Fruit fly (Drosophila melanogaster) whole organism, prepupa: ENCODE results near the gene Gas8.

Experiments
- Blimp-1 ChIP-seq: fragments of 200-800 bp; sonication (Bioruptor generic); optimal IDR thresholded peaks from 3 replicates; lab custom pipeline; 2017; ENCODE audit warnings: missing biosample characterization, missing genetic modification characterization, mild to moderate bottlenecking, moderate library complexity, missing genetic modification reagents
- CG10631 ChIP-seq: fragments of 200-800 bp; sonication (Bioruptor generic); optimal IDR thresholded peaks from 2 replicates; lab custom pipeline; 2016; ENCODE audit warnings: missing biosample characterization, missing genetic modification characterization
- CG10669 ChIP-seq: fragments of 200-800 bp; sonication (Bioruptor generic); optimal IDR thresholded peaks from 3 replicates; lab custom pipeline; 2018; ENCODE audit warnings: missing biosample characterization, mild to moderate bottlenecking, missing genetic modification characterization, moderate library complexity
- CG11294 ChIP-seq: fragments of 200-800 bp; sonication (Bioruptor generic); IDR thresholded peaks from 2 replicates; pipeline ENCODE4 v1.3.6; 2022; ENCODE audit warnings: missing biosample characterization, missing genetic modification characterization
- CG11762 ChIP-seq: fragments of 200-800 bp; sonication (Bioruptor generic); optimal IDR thresholded peaks from 3 replicates; lab custom pipeline; 2016; ENCODE audit warnings: missing biosample characterization, missing genetic modification characterization; ENCODE audit not compliant: insufficient read depth
- CG15336 ChIP-seq: fragments of 200-800 bp; sonication (Bioruptor generic); IDR thresholded peaks from 2 replicates; pipeline ENCODE4 v1.3.6; 2022; ENCODE audit warnings: missing biosample characterization, missing genetic modification characterization
- CG1621 ChIP-seq: fragments of 200-800 bp; sonication (Bioruptor generic); optimal IDR thresholded peaks from 3 replicates; lab custom pipeline; 2018; ENCODE audit warnings: missing biosample characterization, mild to moderate bottlenecking, missing genetic modification characterization
- CG16779 ChIP-seq: fragments of 200-800 bp; sonication (Bioruptor generic); optimal IDR thresholded peaks from 3 replicates; lab custom pipeline; 2017; ENCODE audit warnings: missing biosample characterization, mild to moderate bottlenecking, missing genetic modification characterization
- CG3032 ChIP-seq: fragments of 200-800 bp; optimal IDR thresholded peaks from 2 replicates; lab custom pipeline; 2019; ENCODE audit warnings: missing biosample characterization, mild to moderate bottlenecking, missing genetic modification characterization, moderate library complexity
- CG31627 ChIP-seq: fragments of 200-800 bp; sonication (Bioruptor generic); optimal IDR thresholded peaks from 3 replicates; lab custom pipeline; 2016; ENCODE audit warnings: missing biosample characterization, missing genetic modification characterization
- CG32006 ChIP-seq: fragments of 200-800 bp; sonication (Bioruptor generic); optimal IDR thresholded peaks from 3 replicates; lab custom pipeline; 2017; ENCODE audit warnings: missing biosample characterization, mild to moderate bottlenecking, missing genetic modification characterization
- CG34406 ChIP-seq: fragments of 200-800 bp; sonication (Bioruptor generic); optimal IDR thresholded peaks from 3 replicates; lab custom pipeline; 2016; ENCODE audit warnings: missing biosample characterization, missing genetic modification characterization
- CG3919 ChIP-seq: fragments of 200-800 bp; sonication (Bioruptor generic); optimal IDR thresholded peaks from 3 replicates; lab custom pipeline; 2016; ENCODE audit warnings: missing biosample characterization, missing genetic modification characterization
- CG6163 ChIP-seq: fragments of 200-800 bp; sonication (Bioruptor generic); IDR thresholded peaks from 3 replicates; pipeline ENCODE4 v1.3.6; 2022; ENCODE audit warnings: missing biosample characterization, missing genetic modification characterization
- CG6792 ChIP-seq: fragments of 200-800 bp; sonication (Bioruptor generic); optimal IDR thresholded peaks from 3 replicates; lab custom pipeline; 2016; ENCODE audit warnings: missing biosample characterization, missing genetic modification characterization
- CG6808 ChIP-seq: fragments of 200-800 bp; sonication (Bioruptor generic); optimal IDR thresholded peaks from 3 replicates; lab custom pipeline; 2017; ENCODE audit warnings: missing biosample characterization, missing genetic modification characterization, mild to moderate bottlenecking, moderate library complexity, missing genetic modification reagents
- CG6854 ChIP-seq: fragments of 200-800 bp; sonication (Bioruptor generic); optimal IDR thresholded peaks from 2 replicates; lab custom pipeline; 2017; ENCODE audit warnings: missing biosample characterization, mild to moderate bottlenecking, missing genetic modification characterization
- CG7368 ChIP-seq: fragments of 200-800 bp; sonication (Bioruptor generic); optimal IDR thresholded peaks from 3 replicates; lab custom pipeline; 2016; ENCODE audit warnings: missing biosample characterization, missing genetic modification characterization
- CG8319 ChIP-seq: fragments of 200-800 bp; sonication (Bioruptor generic); optimal IDR thresholded peaks from 3 replicates; lab custom pipeline; 2016; ENCODE audit warnings: missing biosample characterization, missing genetic modification characterization
- Eip93F ChIP-seq: fragments of 200-800 bp; sonication (Bioruptor generic); optimal IDR thresholded peaks from 2 replicates; lab custom pipeline; 2016; ENCODE audit warnings: missing biosample characterization, mild to moderate bottlenecking, missing genetic modification characterization
- Ets96B ChIP-seq: fragments of 200-800 bp; optimal IDR thresholded peaks from 2 replicates; lab custom pipeline; 2019; ENCODE audit warnings: missing biosample characterization, mild to moderate bottlenecking, missing genetic modification characterization, moderate library complexity
- Hr39 ChIP-seq: fragments of 200-800 bp; sonication (Bioruptor generic); optimal IDR thresholded peaks from 2 replicates; lab custom pipeline; 2016; ENCODE audit warnings: missing biosample characterization, missing genetic modification characterization
- Hr4 ChIP-seq: fragments of 200-800 bp; sonication (Bioruptor generic); optimal IDR thresholded peaks from 3 replicates; lab custom pipeline; 2016; ENCODE audit warnings: missing biosample characterization, missing genetic modification characterization
- Lpt ChIP-seq: fragments of 200-800 bp; sonication (Bioruptor generic); optimal IDR thresholded peaks from 3 replicates; lab custom pipeline; 2016; ENCODE audit warnings: missing biosample characterization, missing genetic modification characterization
- Met ChIP-seq: fragments of 200-800 bp; sonication (Bioruptor generic); optimal IDR thresholded peaks from 3 replicates; lab custom pipeline; 2016; ENCODE audit warnings: missing biosample characterization, missing genetic modification characterization
- OdsH ChIP-seq: fragments of 200-800 bp; sonication (Bioruptor generic); optimal IDR thresholded peaks from 3 replicates; lab custom pipeline; 2016; ENCODE audit warnings: missing biosample characterization, missing genetic modification characterization
- Smox ChIP-seq: fragments of 200-800 bp; sonication (Bioruptor generic); optimal IDR thresholded peaks from 3 replicates; lab custom pipeline; 2016; ENCODE audit warnings: missing biosample characterization, missing genetic modification characterization
- Sox102F ChIP-seq: fragments of 200-800 bp; sonication (Bioruptor generic); optimal IDR thresholded peaks from 2 replicates; lab custom pipeline; 2016; ENCODE audit warnings: missing biosample characterization, mild to moderate bottlenecking, missing genetic modification characterization
- Sox15 ChIP-seq: fragments of 200-800 bp; sonication (Bioruptor generic); optimal IDR thresholded peaks from 3 replicates; lab custom pipeline; 2016; ENCODE audit warnings: missing biosample characterization, missing genetic modification characterization
- achi ChIP-seq: fragments of 200-800 bp; sonication (Bioruptor generic); optimal IDR thresholded peaks from 3 replicates; lab custom pipeline; 2016; ENCODE audit warnings: missing biosample characterization, missing genetic modification characterization
- acj6 ChIP-seq: fragments of 200-800 bp; sonication (Bioruptor generic); optimal IDR thresholded peaks from 3 replicates; lab custom pipeline; 2016; ENCODE audit warnings: missing biosample characterization, missing genetic modification characterization
- cyc ChIP-seq: fragments of 200-800 bp; sonication (Bioruptor generic); optimal IDR thresholded peaks from 3 replicates; lab custom pipeline; 2016; ENCODE audit warnings: missing biosample characterization, missing genetic modification characterization
- dac ChIP-seq: fragments of 200-800 bp; sonication (Bioruptor generic); optimal IDR thresholded peaks from 2 replicates; lab custom pipeline; 2017; ENCODE audit warnings: missing biosample characterization, mild to moderate bottlenecking, missing genetic modification characterization
- dsx ChIP-seq: fragments of 200-800 bp; optimal IDR thresholded peaks from 3 replicates; lab custom pipeline; 2019; ENCODE audit warnings: missing biosample characterization, mild to moderate bottlenecking, missing genetic modification characterization, moderate library complexity; ENCODE audit not compliant: poor library complexity, severe bottlenecking
- eg ChIP-seq: fragments of 200-800 bp; sonication (Bioruptor generic); IDR thresholded peaks from 3 replicates; pipeline ENCODE4 v1.3.6; 2022; ENCODE audit warnings: missing biosample characterization, missing genetic modification characterization
- esn ChIP-seq: fragments of 200-800 bp; sonication (Bioruptor generic); optimal IDR thresholded peaks from 2 replicates; lab custom pipeline; 2016; ENCODE audit warnings: missing biosample characterization, mild to moderate bottlenecking, missing genetic modification characterization, moderate library complexity
- fd59A ChIP-seq: fragments of 200-800 bp; sonication (Bioruptor generic); optimal IDR thresholded peaks from 2 replicates; lab custom pipeline; 2017; ENCODE audit warnings: missing biosample characterization, mild to moderate bottlenecking, missing genetic modification characterization, missing genetic modification reagents
- fd85E ChIP-seq: fragments of 200-800 bp; sonication (Bioruptor generic); optimal IDR thresholded peaks from 3 replicates; lab custom pipeline; 2016; ENCODE audit warnings: missing biosample characterization, missing genetic modification characterization
- fkh ChIP-seq: fragments of 200-800 bp; sonication (Bioruptor generic); optimal IDR thresholded peaks from 3 replicates; lab custom pipeline; 2017; ENCODE audit warnings: missing biosample characterization, mild to moderate bottlenecking, missing genetic modification characterization, moderate library complexity
- lz ChIP-seq: fragments of 200-800 bp; sonication (Bioruptor generic); optimal IDR thresholded peaks from 3 replicates; lab custom pipeline; 2016; ENCODE audit warnings: missing biosample characterization, missing genetic modification characterization
- net ChIP-seq: fragments of 200-800 bp; sonication (Bioruptor generic); optimal IDR thresholded peaks from 3 replicates; lab custom pipeline; 2016; ENCODE audit warnings: missing biosample characterization, missing genetic modification characterization
- salr ChIP-seq, 2 experiments: fragments of 200-800 bp; sonication (Bioruptor generic); optimal IDR thresholded peaks; 3 replicates each; lab custom pipeline; 2016 to 2018; ENCODE audit warnings: missing biosample characterization in 2 of 2, missing genetic modification characterization in 2 of 2, mild to moderate bottlenecking in 1 of 2
- ss ChIP-seq, 2 experiments: fragments of 200-800 bp; sonication (Bioruptor generic); optimal IDR thresholded peaks; 2 replicates in 1 of 2; 3 replicates in 1 of 2; lab custom pipeline; 2017 to 2018; ENCODE audit warnings: mild to moderate bottlenecking in 2 of 2, missing biosample characterization in 2 of 2, missing genetic modification characterization in 2 of 2, moderate library complexity in 1 of 2
- vri ChIP-seq: fragments of 200-800 bp; sonication (Bioruptor generic); optimal IDR thresholded peaks from 3 replicates; lab custom pipeline; 2016; ENCODE audit warnings: missing biosample characterization, mild to moderate bottlenecking, missing genetic modification characterization

Gas8 gene

dm6 chrX:3482119-3483014 lies 22.3 kb downstream of the Gas8 start, which contains the start of the genes CG10804 and CG10802 (continued):
- peak; percentile 59 for TF ChIP-seq CG8319
- TF ChIP-seq dac (GFP tag; lab: Kevin White, UChicago), result peak; percentile 19
- no peak for TF ChIP-seq Blimp-1 (GFP tag; lab: Kevin White, UChicago)
- no peak for TF ChIP-seq net (GFP tag; lab: Kevin White, UChicago)
- TF ChIP-seq CG11762 (GFP tag; lab: Kevin White, UChicago), result peak; percentile 17
- TF ChIP-seq Lpt (GFP tag; lab: Kevin White, UChicago), result peak; percentile 55
- TF ChIP-seq cyc (GFP tag; lab: Kevin White, UChicago), result peak; percentile 79
- peak; percentile 58 for TF ChIP-seq Sox15 (GFP tag; lab: Kevin White, UChicago)
- no peak for TF ChIP-seq CG6808 (GFP tag; lab: Kevin White, UChicago)
- peak; percentile 70 for TF ChIP-seq OdsH (GFP tag; lab: Kevin White, UChicago)
- no peak for TF ChIP-seq CG16779 (tag; lab: Kevin White, UChicago)
- peak; percentile 65 for TF ChIP-seq CG3919
- peak; percentile 74 for TF ChIP-seq CG6163 (GFP tag; lab: Robert Waterston, UW)
- peak; percentile 62 for TF ChIP-seq CG15336 (GFP tag; lab: Robert Waterston, UW)
- TF ChIP-seq fd59A, result peak; percentile 19
- peak; percentile 75 for TF ChIP-seq acj6
- TF ChIP-seq salr (GFP tag; optimal IDR thresholded peaks at IDR 0.05; lab: Kevin White, UChicago), result peak in 1 of 2 experiments; percentile 65

- TF ChIP-seq fd85E (GFP tag; lab: Kevin White, UChicago) (no peak), fd59A (no peak), eg (GFP tag; lab: Robert Waterston, UW) (peak; percentile 46; the same call in 1 of the 3 replicates), CG3032 (tag; lab: Kevin White, UChicago) (no peak), esn (GFP tag; lab: Kevin White, UChicago) (no peak)
These were observed 23.6 kb downstream of the Gas8 start for dm6 chrX:3481034-3481433.

dm6 chrX:3476009-3476408 lies 28.6 kb downstream of the Gas8 start:
- peak; percentile 53 for TF ChIP-seq CG6808 (GFP tag; lab: Kevin White, UChicago)
- peak; percentile 50 for TF ChIP-seq fd59A
- peak; percentile 75 for TF ChIP-seq CG10631
- TF ChIP-seq Smox (GFP tag; lab: Kevin White, UChicago), result peak; percentile 77
- peak; percentile 63 for TF ChIP-seq Lpt (GFP tag; lab: Kevin White, UChicago)
- TF ChIP-seq vri (GFP tag; lab: Kevin White, UChicago), result peak; percentile 31
- peak; percentile 58 for TF ChIP-seq CG7368
- peak; percentile 80 for TF ChIP-seq Sox102F (GFP tag; lab: Kevin White, UChicago)
- no peak for TF ChIP-seq fd85E (GFP tag; lab: Kevin White, UChicago)
- peak; percentile 85 for TF ChIP-seq CG32006 (GFP tag; lab: Kevin White, UChicago)
- peak; percentile 41 for TF ChIP-seq Blimp-1 (GFP tag; lab: Kevin White, UChicago)
- TF ChIP-seq dsx (GFP tag; lab: Kevin White, UChicago), result peak; percentile 50
- TF ChIP-seq CG11762 (GFP tag; lab: Kevin White, UChicago), result peak; percentile 64
- TF ChIP-seq ss (GFP tag; optimal IDR thresholded peaks at IDR 0.05; lab: Kevin White, UChicago), result peak; percentile 23 to 65
- TF ChIP-seq eg (GFP tag; lab: Robert Waterston, UW), result peak; percentile 77
- peak; percentile 81 for TF ChIP-seq Met (GFP tag; lab: Kevin White, UChicago)
- peak; percentile 77 for TF ChIP-seq CG31627 (GFP tag; lab: Kevin White, UChicago)
- peak; percentile 69 for TF ChIP-seq CG34406 (GFP tag; lab: Kevin White, UChicago)
- TF ChIP-seq CG6792 (GFP tag; lab: Kevin White, UChicago), result peak; percentile 67
- TF ChIP-seq esn (GFP tag; lab: Kevin White, UChicago), result peak; percentile 83
- no peak for TF ChIP-seq fkh
- TF ChIP-seq Hr4, result peak; percentile 83
- peak; percentile 79 for TF ChIP-seq lz (GFP tag; lab: Kevin White, UChicago)
- TF ChIP-seq CG6854, result no peak
- peak; percentile 61 for TF ChIP-seq Ets96B (tag; lab: Kevin White, UChicago)
- peak; percentile 66 for TF ChIP-seq CG10669 (GFP tag; lab: Kevin White, UChicago)
- peak; percentile 82 for TF ChIP-seq achi (GFP tag; lab: Kevin White, UChicago)
- TF ChIP-seq Hr39, result peak; percentile 79
- TF ChIP-seq OdsH (GFP tag; lab: Kevin White, UChicago), result peak; percentile 78
- peak; percentile 57 for TF ChIP-seq CG1621
- no peak for TF ChIP-seq Eip93F
- peak; percentile 49; the same call in 1 of the 2 replicates for TF ChIP-seq CG11294
